Fruit fly (Drosophila melanogaster): ENCODE results near the gene CG31431.
A peak's percentile ranks its signal among the peaks of the same experiment; 100 is the strongest.

The CG31431 gene

dm6 chr3R:21906867-21907266 lies 36.4 kb downstream of the CG31431 start:
- no peak for TF ChIP-seq Vsx2 (GFP tag; optimal IDR thresholded peaks at IDR 0.05; ENCODE audit: partially characterized antibody)

DNA sequence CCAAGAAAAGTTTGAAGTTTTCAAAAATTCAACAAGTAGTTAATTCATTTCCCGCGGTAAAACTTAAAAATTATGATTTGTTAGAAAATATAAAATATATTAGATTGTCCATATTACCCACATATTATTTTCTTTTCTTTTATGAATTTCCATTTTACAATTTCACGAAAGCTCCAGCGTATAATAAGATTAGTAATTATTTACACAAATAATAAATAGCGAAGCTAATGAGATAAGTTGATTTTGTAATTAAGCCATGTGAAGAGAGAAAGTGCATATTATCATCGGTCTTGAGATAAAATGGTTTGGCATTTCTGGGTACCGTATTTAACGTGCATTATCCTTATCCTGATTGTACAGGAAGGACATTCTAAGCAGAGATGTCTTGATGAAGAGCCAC lies 41.0 kb downstream of the CG31431 start, which contains the start of gene Qsox3:
Gene Qsox3, plus strand, starts transcription at position 301 of the 400 bp plus-strand sequence.
- no peak for TF ChIP-seq brk (GFP tag; optimal IDR thresholded peaks at IDR 0.05)
- TF ChIP-seq usp (GFP tag; optimal IDR thresholded peaks at IDR 0.05): no peak
- no peak for TF ChIP-seq foxo (GFP tag; optimal IDR thresholded peaks at IDR 0.05)
- TF ChIP-seq Hnf4 (GFP tag; optimal IDR thresholded peaks at IDR 0.05): no peak
- TF ChIP-seq OdsH (GFP tag; optimal IDR thresholded peaks at IDR 0.05): no peak
- no peak for TF ChIP-seq fru (GFP tag; optimal IDR thresholded peaks at IDR 0.05)
- TF ChIP-seq Mio (GFP tag; optimal IDR thresholded peaks at IDR 0.05): no peak
- no peak for TF ChIP-seq dl (GFP tag; optimal IDR thresholded peaks at IDR 0.05; ENCODE audit: insufficient read depth in 1 of 2, partially characterized antibody in 2 of 2)
- no peak for TF ChIP-seq pan (optimal IDR thresholded peaks at IDR 0.05)
- TF ChIP-seq rgr (GFP tag; optimal IDR thresholded peaks at IDR 0.05): no peak
- no peak for TF ChIP-seq Hr78 (GFP tag; optimal IDR thresholded peaks at IDR 0.05)
- TF ChIP-seq HLH106 (tag; optimal IDR thresholded peaks at IDR 0.05): no peak
- TF ChIP-seq Dif (GFP tag; optimal IDR thresholded peaks at IDR 0.05; ENCODE audit: partially characterized antibody): no peak
- no peak for TF ChIP-seq jim (GFP tag; optimal IDR thresholded peaks at IDR 0.05)
- TF ChIP-seq Myc (optimal IDR thresholded peaks at IDR 0.05): no peak
- no peak for TF ChIP-seq Hr83 (GFP tag; optimal IDR thresholded peaks at IDR 0.05; ENCODE audit: poor library complexity, severe bottlenecking)

DNA sequence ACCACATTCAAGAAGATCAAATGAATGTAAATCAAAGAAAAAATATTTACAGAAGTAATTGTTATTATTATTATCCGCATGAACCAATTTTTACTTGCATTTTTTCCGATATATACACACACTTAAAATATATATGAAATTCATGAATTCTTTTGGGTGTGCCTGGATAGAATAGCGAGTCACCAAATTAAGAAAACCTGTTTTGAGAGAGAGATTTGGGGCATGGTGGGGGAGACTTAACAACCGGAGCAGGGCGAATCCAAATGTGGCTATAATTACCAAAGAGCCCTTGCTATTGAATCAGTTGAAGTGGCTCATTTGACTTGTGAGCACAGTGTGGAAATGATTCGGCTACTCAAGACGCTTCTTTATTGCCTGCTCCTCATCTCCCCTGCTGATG lies 43.0 kb downstream of the CG31431 start, which contains the start of gene Qsox2:
Gene Qsox2, plus strand, starts transcription at position 301 of the 400 bp plus-strand sequence.
- no peak for TF ChIP-seq HLH106 (tag; optimal IDR thresholded peaks at IDR 0.05)
- peak; percentile 34 for TF ChIP-seq Vsx2 (GFP tag; optimal IDR thresholded peaks at IDR 0.05; ENCODE audit: partially characterized antibody)

DNA sequence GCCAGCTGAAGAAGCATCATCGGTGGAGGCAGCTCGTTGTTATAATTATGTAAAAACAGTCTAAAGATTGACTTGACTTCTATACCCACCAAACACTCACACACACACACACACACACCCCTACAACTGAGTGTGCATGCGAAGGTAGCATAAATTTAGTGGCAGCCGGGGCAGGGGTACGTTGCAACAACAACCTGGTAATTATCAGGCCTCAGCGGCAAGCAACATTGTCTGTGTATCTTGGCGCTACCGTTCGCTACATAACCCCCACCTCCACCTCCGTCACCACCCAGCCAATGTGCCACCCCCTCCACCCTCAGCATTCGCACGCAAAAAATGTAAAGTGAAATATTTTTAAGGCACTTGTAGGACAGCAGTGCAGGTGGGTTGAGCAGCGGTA lies 46.5 kb downstream of the CG31431 start:
- TF ChIP-seq Dfd (GFP tag; optimal IDR thresholded peaks at IDR 0.05) (peak; percentile 5), Rel (GFP tag; optimal IDR thresholded peaks at IDR 0.05) (no peak), Rel (tag; optimal IDR thresholded peaks at IDR 0.05) (no peak)

DNA sequence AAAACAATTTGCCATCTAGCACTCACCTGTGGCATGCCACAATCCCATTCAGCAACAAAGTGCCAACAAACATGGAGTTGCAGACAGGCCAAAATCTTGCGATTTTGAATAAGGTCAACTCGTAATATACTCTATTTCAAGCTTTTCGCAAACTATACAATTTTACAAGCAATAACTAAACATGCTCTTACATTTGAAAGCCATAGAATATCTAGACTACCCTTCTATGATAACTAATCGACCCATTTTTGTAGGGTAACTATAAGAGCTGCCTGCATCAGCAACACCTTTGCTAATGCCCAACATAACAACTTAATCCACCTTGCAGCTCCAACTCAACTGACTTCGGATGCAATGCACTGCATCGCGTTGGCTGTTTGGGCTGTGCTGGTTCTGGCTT lies 50.0 kb downstream of the CG31431 start:
- TF ChIP-seq Dif (GFP tag; optimal IDR thresholded peaks at IDR 0.05; ENCODE audit: partially characterized antibody): no peak

DNA sequence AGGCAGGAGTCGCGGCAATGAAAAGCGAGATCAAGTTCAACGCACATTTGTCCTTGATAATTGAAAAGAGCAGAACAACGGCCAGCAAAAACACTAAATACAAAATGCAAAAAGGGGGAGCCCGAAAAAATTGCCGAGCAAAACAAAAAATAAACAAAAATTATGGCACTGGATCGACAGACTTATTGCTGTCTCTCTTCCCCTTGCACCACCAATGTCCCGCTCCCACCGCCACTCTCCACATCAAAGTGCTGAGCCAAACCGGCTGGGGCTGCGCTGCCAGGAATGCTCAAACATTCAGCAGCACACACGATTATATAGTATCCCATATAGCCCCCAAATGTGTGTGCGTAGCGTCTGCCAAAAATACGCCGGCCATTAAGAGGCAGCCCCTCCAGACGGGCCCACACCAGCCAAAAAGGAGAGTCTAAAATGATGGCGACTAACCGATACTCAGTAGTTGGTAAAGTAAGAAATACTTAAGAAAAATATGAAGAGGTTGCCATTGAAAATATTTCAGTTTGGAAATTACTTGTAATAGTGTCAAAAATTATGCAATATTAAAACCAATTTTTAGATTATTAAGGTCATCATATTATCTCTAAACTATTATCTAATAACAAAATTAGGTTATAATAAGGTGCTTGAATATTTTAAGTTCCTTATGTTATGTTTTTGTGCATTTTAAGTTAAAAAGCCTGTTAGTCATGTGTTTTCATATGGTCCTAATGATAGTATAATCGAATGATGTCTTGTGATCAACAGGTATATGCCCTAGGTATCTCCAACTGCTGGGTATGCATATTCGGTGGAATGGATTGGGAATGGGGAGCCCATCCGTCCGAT lies 51.1 kb downstream of the CG31431 start:
- TF ChIP-seq psq (GFP tag; optimal IDR thresholded peaks at IDR 0.05) (peak; percentile 71), br (GFP tag; optimal IDR thresholded peaks at IDR 0.05) (peak; percentile 77), Sp1 (GFP tag; optimal IDR thresholded peaks at IDR 0.05) (peak; percentile 75), OdsH (GFP tag; optimal IDR thresholded peaks at IDR 0.05) (peak; percentile 65), lola (GFP tag; optimal IDR thresholded peaks at IDR 0.05) (no peak), N (GFP tag; optimal IDR thresholded peaks at IDR 0.05) (no peak), Hr83 (GFP tag; optimal IDR thresholded peaks at IDR 0.05; ENCODE audit: poor library complexity, severe bottlenecking) (peak; percentile 12), rgr (GFP tag; optimal IDR thresholded peaks at IDR 0.05) (peak; percentile 61), jim (GFP tag; optimal IDR thresholded peaks at IDR 0.05) (peak; percentile 79), Jra (GFP tag; optimal IDR thresholded peaks at IDR 0.05) (peak; percentile 46), Abd-B (GFP tag; optimal IDR thresholded peaks at IDR 0.05) (no peak), foxo (GFP tag; optimal IDR thresholded peaks at IDR 0.05) (peak in 1 of 2 experiments; percentile 68), GATAd (GFP tag; optimal IDR thresholded peaks at IDR 0.05) (no peak), sage (GFP tag; optimal IDR thresholded peaks at IDR 0.05) (no peak), dl (GFP tag; optimal IDR thresholded peaks at IDR 0.05; ENCODE audit: insufficient read depth in 1 of 2, partially characterized antibody in 2 of 2) (no peak), HLH106 (tag; optimal IDR thresholded peaks at IDR 0.05) (peak; percentile 69), Mio (GFP tag; optimal IDR thresholded peaks at IDR 0.05) (no peak), fru (GFP tag; optimal IDR thresholded peaks at IDR 0.05) (peak; percentile 82), CG9705 (GFP tag; optimal IDR thresholded peaks at IDR 0.05) (peak; percentile 46), Vsx2 (GFP tag; optimal IDR thresholded peaks at IDR 0.05; ENCODE audit: partially characterized antibody) (no peak), CrebA (GFP tag; optimal IDR thresholded peaks at IDR 0.05; ENCODE audit: borderline replicate concordance) (no peak), CG32264 (GFP tag; optimal IDR thresholded peaks at IDR 0.05) (no peak), tai (GFP tag; optimal IDR thresholded peaks at IDR 0.05) (no peak), ey (GFP tag; optimal IDR thresholded peaks at IDR 0.05) (peak; percentile 77), Myc (optimal IDR thresholded peaks at IDR 0.05) (no peak), brk (GFP tag; optimal IDR thresholded peaks at IDR 0.05) (no peak), Dif (GFP tag; optimal IDR thresholded peaks at IDR 0.05; ENCODE audit: partially characterized antibody) (peak; percentile 19), pan (optimal IDR thresholded peaks at IDR 0.05) (peak; percentile 71), usp (GFP tag; optimal IDR thresholded peaks at IDR 0.05) (no peak), sv (GFP tag; optimal IDR thresholded peaks at IDR 0.05) (no peak), Rel (GFP tag; optimal IDR thresholded peaks at IDR 0.05) (no peak), Rel (tag; optimal IDR thresholded peaks at IDR 0.05) (peak; percentile 96), woc (GFP tag; optimal IDR thresholded peaks at IDR 0.05) (peak; percentile 90), Hr78 (GFP tag; optimal IDR thresholded peaks at IDR 0.05) (no peak)
